Fruit fly (Drosophila melanogaster) whole organism: ENCODE measurements around the gene Met.

Source experiments
- CG8478 ChIP-seq: fragments of >200 bp; optimal IDR thresholded peaks from 2 replicates; lab custom pipeline; 2018; ENCODE audit warnings: inconsistent platforms
- Dll ChIP-seq: fragments of >200 bp; optimal IDR thresholded peaks from 2 replicates; lab custom pipeline; 2017
- EcR ChIP-seq, 2 experiments: fragments of >200 bp; optimal IDR thresholded peaks; 2 replicates each; lab custom pipeline; 2017; ENCODE audit warnings: missing biosample characterization in 2 of 2, missing genetic modification characterization in 2 of 2, missing genetic modification reagents in 2 of 2
- pan ChIP-seq: fragments of >200 bp; optimal IDR thresholded peaks from 2 replicates; lab custom pipeline; 2017
- psq ChIP-seq: fragments of >200 bp; optimal IDR thresholded peaks from 2 replicates; lab custom pipeline; 2017
- usp ChIP-seq: fragments of >200 bp; optimal IDR thresholded peaks from 2 replicates; lab custom pipeline; 2017; ENCODE audit warnings: missing biosample characterization, missing genetic modification characterization, mixed read lengths

Gene Met

dm6 chrX:11601408-11601807 is 14.5 kb upstream of the Met start:
- TF ChIP-seq EcR (GFP tag; optimal IDR thresholded peaks at IDR 0.05; lab: Kevin White, UChicago) = no peak
- TF ChIP-seq usp (GFP tag; lab: Kevin White, UChicago) = no peak
- TF ChIP-seq pan (lab: Kevin White, UChicago) = no peak
- no peak for TF ChIP-seq CG8478
- no peak for TF ChIP-seq Dll (lab: Kevin White, UChicago)
- no peak for TF ChIP-seq psq

- TF ChIP-seq psq (no peak), CG8478 (no peak), usp (GFP tag; lab: Kevin White, UChicago) (no peak), EcR (GFP tag; optimal IDR thresholded peaks at IDR 0.05; lab: Kevin White, UChicago) (no peak), Dll (lab: Kevin White, UChicago) (no peak), pan (lab: Kevin White, UChicago) (no peak)
Observed at dm6 chrX:11604094-11604493, 11.8 kb upstream of the Met start, which contains the start of gene CG2533. Gene CG2533, minus strand, starts transcription at chrX:11604194.

dm6 chrX:11611056-11611644 is 4.8 kb upstream of the Met start:
- TF ChIP-seq Dll (lab: Kevin White, UChicago) = no peak
- TF ChIP-seq EcR (GFP tag; optimal IDR thresholded peaks at IDR 0.05; lab: Kevin White, UChicago) = no peak
- no peak for TF ChIP-seq CG8478
- TF ChIP-seq usp (GFP tag; lab: Kevin White, UChicago) = no peak
- no peak for TF ChIP-seq pan (lab: Kevin White, UChicago)
- TF ChIP-seq psq = no peak

- no peak for TF ChIP-seq EcR (GFP tag; optimal IDR thresholded peaks at IDR 0.05; lab: Kevin White, UChicago)
- no peak for TF ChIP-seq usp (GFP tag; lab: Kevin White, UChicago)
- TF ChIP-seq psq = no peak
- no peak for TF ChIP-seq pan (lab: Kevin White, UChicago)
- TF ChIP-seq Dll (lab: Kevin White, UChicago) = no peak
- TF ChIP-seq CG8478 = no peak
Observed at dm6 chrX:11611645-11612079, 4.3 kb upstream of the Met start, which contains the start of the genes CG2247 and CG1703. Gene CG2247, minus strand, starts transcription at chrX:11611652. Gene CG1703, plus strand, starts transcription at chrX:11611927.

- TF ChIP-seq Dll (lab: Kevin White, UChicago) = no peak
- no peak for TF ChIP-seq usp (GFP tag; lab: Kevin White, UChicago)
- no peak for TF ChIP-seq psq
- TF ChIP-seq EcR (GFP tag; optimal IDR thresholded peaks at IDR 0.05; lab: Kevin White, UChicago) = no peak
- no peak for TF ChIP-seq pan (lab: Kevin White, UChicago)
- no peak for TF ChIP-seq CG8478
Observed at dm6 chrX:11616496-11616952, 600 bp downstream of the Met start.

dm6 chrX:11619617-11620016 is 3.7 kb downstream of the Met start:
- no peak for TF ChIP-seq psq
- no peak for TF ChIP-seq Dll (lab: Kevin White, UChicago)
- no peak for TF ChIP-seq pan (lab: Kevin White, UChicago)
- TF ChIP-seq usp (GFP tag; lab: Kevin White, UChicago) = no peak
- no peak for TF ChIP-seq CG8478
- no peak for TF ChIP-seq EcR (GFP tag; optimal IDR thresholded peaks at IDR 0.05; lab: Kevin White, UChicago)

dm6 chrX:11620527-11620926 is 4.6 kb downstream of the Met start:
- no peak for TF ChIP-seq CG8478
- no peak for TF ChIP-seq EcR (GFP tag; optimal IDR thresholded peaks at IDR 0.05; lab: Kevin White, UChicago)
- no peak for TF ChIP-seq psq
- TF ChIP-seq pan (lab: Kevin White, UChicago) = no peak
- TF ChIP-seq usp (GFP tag; lab: Kevin White, UChicago) = no peak
- TF ChIP-seq Dll (lab: Kevin White, UChicago) = no peak

dm6 chrX:11621315-11621865 is 5.5 kb downstream of the Met start:
- TF ChIP-seq Dll (lab: Kevin White, UChicago) (no peak), EcR (GFP tag; optimal IDR thresholded peaks at IDR 0.05; lab: Kevin White, UChicago) (no peak), CG8478 (no peak), pan (lab: Kevin White, UChicago) (no peak), usp (GFP tag; lab: Kevin White, UChicago) (no peak), psq (no peak)

- TF ChIP-seq usp (GFP tag; lab: Kevin White, UChicago) = no peak
- TF ChIP-seq CG8478 = no peak
- no peak for TF ChIP-seq pan (lab: Kevin White, UChicago)
- no peak for TF ChIP-seq Dll (lab: Kevin White, UChicago)
- no peak for TF ChIP-seq EcR (GFP tag; optimal IDR thresholded peaks at IDR 0.05; lab: Kevin White, UChicago)
- TF ChIP-seq psq = no peak
Observed at dm6 chrX:11621866-11622648, 6.1 kb downstream of the Met start, which contains the start of gene Ptp10D. Gene Ptp10D, plus strand, starts transcription at chrX:11622015.

- TF ChIP-seq EcR (GFP tag; optimal IDR thresholded peaks at IDR 0.05; lab: Kevin White, UChicago) = no peak
- TF ChIP-seq Dll (lab: Kevin White, UChicago) = no peak
- no peak for TF ChIP-seq pan (lab: Kevin White, UChicago)
- TF ChIP-seq CG8478 = no peak
- no peak for TF ChIP-seq usp (GFP tag; lab: Kevin White, UChicago)
- TF ChIP-seq psq = no peak
Observed at dm6 chrX:11622649-11623425, 6.9 kb downstream of the Met start.
